Worm (Caenorhabditis elegans): ENCODE data around the gene ZK1236.5.

DNA sequence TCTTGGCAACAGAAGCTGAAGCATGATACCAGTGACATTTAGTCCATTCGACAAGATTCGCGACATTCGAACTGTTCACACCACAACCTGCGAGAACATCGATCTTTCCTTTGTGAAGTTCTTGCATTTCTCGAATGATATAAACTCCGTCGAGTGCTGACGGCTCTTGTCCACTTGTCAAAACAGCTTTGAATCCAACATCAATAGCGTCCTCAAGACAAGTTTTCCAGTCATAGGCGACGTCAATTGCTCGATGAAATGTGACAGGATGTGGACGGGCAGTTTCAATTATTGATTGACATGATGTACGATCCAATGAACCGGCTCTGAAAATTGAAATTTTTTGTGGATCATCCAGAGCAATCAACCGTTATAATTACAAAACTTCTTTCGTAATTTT lies 29.4 kb downstream of the ZK1236.5 start:
- no peak for TF ChIP-seq unc-62 (GFP tag; optimal IDR thresholded peaks at IDR 0.05)
- TF ChIP-seq nfya-2 (GFP tag; IDR thresholded peaks at IDR 0.05) = no peak
- TF ChIP-seq lir-1 (GFP tag; conservative IDR thresholded peaks at IDR 0.05) = no peak
- TF ChIP-seq repo-1 (tag; optimal IDR thresholded peaks at IDR 0.05) = no peak
- no peak for TF ChIP-seq C17E4.6 (GFP tag; IDR thresholded peaks at IDR 0.05)
- TF ChIP-seq let-607 (tag; optimal IDR thresholded peaks at IDR 0.05) = no peak
- TF ChIP-seq lin-35 (GFP tag; optimal IDR thresholded peaks at IDR 0.05) = no peak
- no peak for TF ChIP-seq efl-1 (GFP tag; optimal IDR thresholded peaks at IDR 0.05)
- no peak for TF ChIP-seq ets-4 (GFP tag; optimal IDR thresholded peaks at IDR 0.05)
- TF ChIP-seq madf-8 (GFP tag; conservative IDR thresholded peaks at IDR 0.05) = no peak
- TF ChIP-seq snpc-1.1 (tag; optimal IDR thresholded peaks at IDR 0.05; ENCODE audit: insufficient read depth) = no peak
- no peak for TF ChIP-seq zim-3 (tag; optimal IDR thresholded peaks at IDR 0.05)
- TF ChIP-seq fkh-3 (tag; optimal IDR thresholded peaks at IDR 0.05) = no peak

Measured in whole organism, young adult.